Worm (Caenorhabditis elegans): ENCODE measurements around the gene jmjd-3.2.

- TF ChIP-seq rnt-1 (tag; optimal IDR thresholded peaks at IDR 0.05): peak; percentile 25
- TF ChIP-seq pqm-1 (tag; optimal IDR thresholded peaks at IDR 0.05): no peak
- peak; percentile 33 for TF ChIP-seq sox-4 (tag; optimal IDR thresholded peaks at IDR 0.05)
- TF ChIP-seq che-1 (tag; optimal IDR thresholded peaks at IDR 0.05): no peak
- peak; percentile 72 for TF ChIP-seq elt-2 (tag; optimal IDR thresholded peaks at IDR 0.05)
- TF ChIP-seq F13H6.1 (tag; optimal IDR thresholded peaks at IDR 0.05): peak; percentile 8
- TF ChIP-seq fkh-10 (GFP tag; optimal IDR thresholded peaks at IDR 0.05): no peak
- no peak for TF ChIP-seq ama-1 (optimal IDR thresholded peaks at IDR 0.05)
Observed at ce11 chrX:14480248-14480647, 32.2 kb downstream of the jmjd-3.2 start, which contains the start of gene gfi-3.
